Worm (Caenorhabditis elegans) whole organism, L4 larva: ENCODE measurements around the gene msp-152.
A peak's percentile ranks its signal among the peaks of the same experiment; 100 is the strongest.

Experiments used
- F37D6.2 ChIP-seq: sonication (generic microtip); optimal IDR thresholded peaks from 2 replicates; lab custom pipeline; 2016; ENCODE audit warnings: mild to moderate bottlenecking, missing genetic modification characterization, missing compliant biosample characterization
- R02D3.7 ChIP-seq: fragments of 150-350 bp; sonication (generic microtip); optimal IDR thresholded peaks from 3 replicates; lab custom pipeline; 2014; ENCODE audit warnings: missing biosample characterization, missing genetic modification characterization
- aha-1 ChIP-seq: fragments of 150-350 bp; peaks from one replicate; lab custom pipeline; 2014; ENCODE audit warnings: missing biosample characterization, missing genetic modification characterization
- ceh-28 ChIP-seq: fragments of 150-350 bp; optimal IDR thresholded peaks from 2 replicates; lab custom pipeline; 2014; ENCODE audit warnings: missing biosample characterization, missing genetic modification reagents, missing genetic modification characterization
- ceh-62 ChIP-seq: sonication (generic microtip); optimal IDR thresholded peaks from 2 replicates; lab custom pipeline; 2017; ENCODE audit warnings: missing biosample characterization, missing genetic modification characterization
- daf-16 ChIP-seq, 3 experiments: sonication (generic microtip); optimal IDR thresholded peaks; 2 replicates each; lab custom pipeline; 2016 to 2017; ENCODE audit warnings: missing genetic modification characterization in 3 of 3, missing genetic modification reagents in 3 of 3, mild to moderate bottlenecking in 2 of 3, missing compliant biosample characterization in 2 of 3, missing biosample characterization in 1 of 3, moderate library complexity in 1 of 3
- daf-19 ChIP-seq: fragments of 200-800 bp; sonication (Bioruptor generic); conservative IDR thresholded peaks from 2 replicates; pipeline ENCODE4 v1.3.6; 2022; ENCODE audit warnings: missing genetic modification characterization, missing compliant biosample characterization
- dmd-9 ChIP-seq: fragments of 200-800 bp; sonication (Bioruptor generic); IDR thresholded peaks from 2 replicates; pipeline ENCODE4 v1.3.6; 2022; ENCODE audit warnings: missing genetic modification reagents, missing genetic modification characterization, missing compliant biosample characterization
- dve-1 ChIP-seq: sonication (generic microtip); optimal IDR thresholded peaks from 2 replicates; lab custom pipeline; 2017; ENCODE audit warnings: antibody characterized with exemption, mild to moderate bottlenecking, missing genetic modification characterization, missing compliant biosample characterization; ENCODE audit not compliant: insufficient read depth
- egl-43 ChIP-seq: fragments of 200-800 bp; sonication (Bioruptor generic); IDR thresholded peaks from 2 replicates; pipeline ENCODE4 v1.3.6; 2022; ENCODE audit warnings: missing genetic modification reagents, missing genetic modification characterization, missing compliant biosample characterization
- gei-8 ChIP-seq: fragments of 200-800 bp; sonication (Bioruptor generic); optimal IDR thresholded peaks from 2 replicates; lab custom pipeline; 2018; ENCODE audit warnings: mild to moderate bottlenecking, missing genetic modification characterization, missing compliant biosample characterization
- hif-1 ChIP-seq, 2 experiments: sonication (generic microtip); optimal IDR thresholded peaks; 2 replicates each; lab custom pipeline; 2016 to 2017; ENCODE audit warnings: missing compliant biosample characterization in 2 of 2, missing genetic modification characterization in 2 of 2, missing genetic modification reagents in 2 of 2, missing genotype in 2 of 2, mild to moderate bottlenecking in 1 of 2
- hlh-11 ChIP-seq: fragments of 200-800 bp; sonication (Bioruptor generic); optimal IDR thresholded peaks from 2 replicates; lab custom pipeline; 2018; ENCODE audit warnings: mild to moderate bottlenecking, missing genetic modification characterization, missing compliant biosample characterization
- lin-29 ChIP-seq: fragments of 200-800 bp; sonication (Bioruptor generic); IDR thresholded peaks from 2 replicates; pipeline ENCODE4 v1.3.6; 2022; ENCODE audit warnings: missing genetic modification reagents, missing genetic modification characterization, missing compliant biosample characterization
- lin-38 ChIP-seq: fragments of 200-800 bp; sonication (Bioruptor generic); IDR thresholded peaks from 2 replicates; pipeline ENCODE4 v1.3.6; 2022; ENCODE audit warnings: missing genetic modification reagents, missing genetic modification characterization, missing compliant biosample characterization
- nhr-28 ChIP-seq: fragments of 150-350 bp; optimal IDR thresholded peaks from 2 replicates; lab custom pipeline; 2014; ENCODE audit warnings: missing biosample characterization, missing genetic modification characterization
- pha-4 ChIP-seq, 2 experiments: fragments of 150-350 bp in 1 of 2; fragments of 200-800 bp in 1 of 2; sonication (Bioruptor generic) in 1 of 2; IDR thresholded peaks in 1 of 2; optimal IDR thresholded peaks in 1 of 2; 2 replicates each; pipeline versions ENCODE4 v1.3.6 to Lab custom; 2014 to 2022; ENCODE audit warnings: missing genetic modification characterization in 2 of 2, missing genetic modification reagents in 2 of 2, missing biosample characterization in 1 of 2, missing compliant biosample characterization in 1 of 2
- php-3 ChIP-seq: fragments of 200-800 bp; sonication (Bioruptor generic); IDR thresholded peaks from 2 replicates; pipeline ENCODE4 v1.3.6; 2022; ENCODE audit warnings: missing genetic modification reagents, missing genetic modification characterization, missing compliant biosample characterization
- pqm-1 ChIP-seq: sonication (generic microtip); optimal IDR thresholded peaks from 2 replicates; lab custom pipeline; 2017; ENCODE audit warnings: missing biosample characterization, missing genetic modification characterization
- saeg-2 ChIP-seq: fragments of 200-800 bp; sonication (Bioruptor generic); IDR thresholded peaks from 2 replicates; pipeline ENCODE4 v1.3.6; 2022; ENCODE audit warnings: missing genetic modification reagents, missing genetic modification characterization, missing compliant biosample characterization
- snpc-4 ChIP-seq: fragments of 150-350 bp; optimal IDR thresholded peaks from 2 replicates; lab custom pipeline; 2014; ENCODE audit warnings: missing biosample characterization, missing genetic modification characterization
- unc-130 ChIP-seq: sonication (generic microtip); optimal IDR thresholded peaks from 2 replicates; lab custom pipeline; 2016; ENCODE audit warnings: missing genetic modification reagents, missing genetic modification characterization, missing compliant biosample characterization
- vab-7 ChIP-seq: fragments of 200-800 bp; sonication (Bioruptor generic); IDR thresholded peaks from 2 replicates; pipeline ENCODE4 v1.3.6; 2022; ENCODE audit warnings: missing genetic modification reagents, missing genetic modification characterization, missing compliant biosample characterization
- zfp-2 ChIP-seq: sonication (generic microtip); optimal IDR thresholded peaks from 2 replicates; lab custom pipeline; 2016; ENCODE audit warnings: mild to moderate bottlenecking, missing genetic modification characterization, missing compliant biosample characterization

Gene msp-152

DNA sequence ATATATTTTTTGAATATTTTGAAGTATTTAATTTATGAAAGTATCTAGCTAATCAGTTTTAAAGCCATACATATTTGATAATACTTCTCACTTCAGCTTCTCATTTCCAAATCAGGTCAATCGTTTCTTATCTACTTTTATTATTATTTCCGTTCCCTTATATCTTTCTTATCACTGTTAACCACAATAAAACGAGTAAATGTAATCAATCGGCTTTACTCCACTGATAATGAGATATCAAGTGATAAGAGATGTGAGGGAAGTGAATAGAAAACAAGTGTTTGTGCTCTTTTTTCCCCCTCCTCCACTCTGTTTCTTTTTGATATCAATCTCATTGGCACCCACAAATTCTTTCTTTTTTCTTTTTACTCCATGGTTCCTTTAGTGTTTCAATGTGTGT lies 33.7 kb downstream of the msp-152 start:
- peak; percentile 76 for TF ChIP-seq dve-1
- peak; percentile 14 for TF ChIP-seq pqm-1 (tag; lab: Kevin White, UChicago)
- peak; percentile 15 for TF ChIP-seq nhr-28 (tag; lab: Kevin White, UChicago)
- no peak for TF ChIP-seq ceh-62 (tag; lab: Kevin White, UChicago)
- peak; percentile 14 for TF ChIP-seq hlh-11 (tag; lab: Kevin White, UChicago)
- peak; percentile 59 for TF ChIP-seq php-3
- no peak for TF ChIP-seq F37D6.2 (tag; lab: Kevin White, UChicago)
- TF ChIP-seq daf-16 (GFP tag; optimal IDR thresholded peaks at IDR 0.05; lab: Kevin White, UChicago): no peak
- TF ChIP-seq daf-16 (tag; optimal IDR thresholded peaks at IDR 0.05; lab: Kevin White, UChicago): peak; percentile 31

DNA sequence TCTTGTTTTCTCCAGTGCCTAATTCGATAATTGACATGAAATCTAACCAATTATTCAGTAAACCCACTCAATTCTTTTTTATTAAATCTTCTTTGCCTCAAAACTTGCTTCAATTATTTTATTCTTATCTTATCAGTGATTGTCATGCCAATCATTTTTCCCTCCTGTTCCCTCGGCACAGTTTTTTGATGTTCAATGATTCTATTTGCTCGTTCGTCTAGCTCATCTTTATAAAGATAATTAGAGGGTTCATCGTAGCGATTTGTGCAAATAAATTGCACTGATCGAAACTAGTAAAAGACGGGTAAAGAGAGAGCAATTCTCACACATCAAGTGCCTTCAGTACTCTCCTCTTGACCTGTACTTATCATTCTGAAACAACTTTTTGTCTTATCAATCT lies 34.8 kb downstream of the msp-152 start:
- TF ChIP-seq pqm-1 (tag; lab: Kevin White, UChicago) (peak; percentile 68), hif-1 (tag; optimal IDR thresholded peaks at IDR 0.05; lab: Kevin White, UChicago) (no peak), hlh-11 (tag; lab: Kevin White, UChicago) (peak; percentile 20)

DNA sequence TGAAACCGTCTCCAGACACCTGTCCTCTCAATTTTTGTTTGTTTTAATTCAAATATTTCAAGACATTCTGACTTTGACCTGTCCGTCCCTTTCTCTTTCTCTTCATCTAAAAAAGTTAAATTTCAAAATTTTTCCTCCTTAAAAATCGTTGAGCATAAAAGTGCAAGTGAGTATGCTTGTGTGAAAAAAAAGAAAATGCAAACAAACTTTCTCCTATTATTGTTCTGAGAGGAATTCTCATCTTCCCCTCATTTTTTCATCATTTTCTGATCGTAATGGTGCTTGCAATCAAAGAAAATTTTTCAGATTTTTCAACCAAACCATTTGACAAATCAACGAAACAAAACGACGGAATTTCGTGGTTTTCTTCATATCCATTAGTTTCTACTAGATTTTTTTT lies 36.0 kb downstream of the msp-152 start, which contains the start of gene shc-2:
Gene shc-2, plus strand, starts transcription at position 301 of the 400 bp plus-strand sequence.
- TF ChIP-seq lin-38 (GFP tag; lab: Robert Waterston, UW) (no peak), daf-19 (GFP tag; lab: Robert Waterston, UW) (no peak), gei-8 (no peak), vab-7 (GFP tag; lab: Robert Waterston, UW) (no peak)

DNA sequence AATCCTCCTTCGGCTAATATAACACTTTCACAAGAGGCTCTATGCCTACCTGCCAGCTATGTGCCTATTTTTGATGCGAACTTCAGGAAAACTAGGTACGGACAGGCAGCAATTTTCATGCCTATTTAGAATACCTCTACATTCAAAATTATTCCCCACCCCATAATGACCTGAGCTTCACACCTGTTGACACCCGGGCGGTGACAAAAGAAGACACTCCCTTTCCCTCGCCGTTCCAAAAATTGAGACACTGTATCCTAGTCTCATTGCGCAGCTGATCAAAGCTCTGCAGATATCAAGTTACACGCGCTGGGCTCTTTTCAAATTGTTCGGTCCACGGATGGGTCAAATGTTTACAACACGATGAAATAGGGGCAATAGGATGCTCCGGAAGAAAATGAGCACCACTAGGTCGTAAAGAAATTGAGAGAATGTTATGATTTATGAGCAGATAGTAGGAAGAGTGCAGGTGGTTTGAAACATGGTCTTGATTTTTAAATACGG lies 41.7 kb downstream of the msp-152 start:
- TF ChIP-seq ceh-28: no peak
- no peak for TF ChIP-seq dmd-9
- TF ChIP-seq lin-29 (GFP tag; lab: Robert Waterston, UW): no peak
- TF ChIP-seq pha-4 (GFP tag; IDR thresholded peaks at IDR 0.05; lab: Robert Waterston, UW): no peak
- no peak for TF ChIP-seq pha-4 (tag; optimal IDR thresholded peaks at IDR 0.05; lab: Kevin White, UChicago)
- peak; percentile 86 for TF ChIP-seq aha-1 (tag; lab: Kevin White, UChicago)
- no peak for TF ChIP-seq R02D3.7 (tag; lab: Kevin White, UChicago)

DNA sequence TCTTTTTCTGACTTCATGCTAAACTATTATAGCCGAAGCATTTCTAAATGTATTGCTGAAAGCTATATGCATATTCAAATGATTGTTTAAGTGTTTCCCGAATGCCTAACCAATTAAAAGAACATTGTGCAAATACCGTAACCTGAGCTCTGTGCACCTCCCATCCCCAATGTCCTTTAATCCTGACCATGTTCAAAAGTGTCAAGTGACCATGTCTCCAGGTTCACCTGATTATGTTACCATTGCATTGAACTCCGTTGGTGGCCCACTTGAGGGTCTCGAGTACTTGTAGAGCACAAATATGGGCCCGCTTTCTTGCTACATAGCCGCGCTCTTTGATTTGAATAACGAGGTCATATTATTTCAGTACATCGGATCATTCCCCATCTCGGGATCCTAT lies 42.5 kb downstream of the msp-152 start:
- no peak for TF ChIP-seq zfp-2 (tag; lab: Kevin White, UChicago)
- TF ChIP-seq F37D6.2 (tag; lab: Kevin White, UChicago): no peak
- TF ChIP-seq snpc-4 (tag; lab: Kevin White, UChicago): no peak
- no peak for TF ChIP-seq saeg-2 (GFP tag; lab: Robert Waterston, UW)
- TF ChIP-seq gei-8: no peak

DNA sequence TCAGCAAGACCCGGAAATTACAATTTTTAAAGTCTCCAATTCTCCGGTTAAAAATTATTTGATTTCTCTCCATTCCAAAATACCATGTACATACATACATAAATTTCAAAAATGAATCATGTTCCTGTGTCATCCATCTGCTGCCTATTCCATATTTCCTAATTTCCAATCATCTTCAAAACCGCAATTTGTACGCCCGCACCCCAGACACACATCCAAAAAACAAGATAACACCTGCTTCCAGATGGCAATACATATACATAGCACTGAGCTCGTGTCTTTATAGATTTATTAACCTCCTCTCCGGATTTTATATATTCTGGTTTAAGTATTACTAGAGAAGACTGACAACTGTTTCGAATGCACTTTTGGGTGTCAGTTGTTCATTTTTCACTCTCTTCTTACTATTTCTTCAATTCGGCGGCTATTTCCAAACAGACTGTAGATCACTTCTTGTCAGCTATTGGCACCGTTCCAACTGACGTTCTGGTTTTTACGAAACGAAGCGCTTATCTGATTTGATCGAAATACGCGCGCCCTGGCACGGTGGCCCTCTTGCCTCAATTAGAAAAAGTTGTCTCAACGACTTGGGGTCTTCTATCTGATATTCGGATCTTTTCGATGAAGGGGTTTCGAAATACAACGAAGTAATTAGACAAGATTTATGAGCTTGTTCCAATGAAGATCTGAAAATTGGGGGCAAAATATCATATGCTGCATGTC lies 49.0 kb downstream of the msp-152 start:
- TF ChIP-seq egl-43 (no peak), aha-1 (tag; lab: Kevin White, UChicago) (peak; percentile 40), unc-130 (GFP tag; lab: Kevin White, UChicago) (no peak), lin-38 (GFP tag; lab: Robert Waterston, UW) (no peak)
